Worm (Caenorhabditis elegans) whole organism, mixed stage, embryonic: ENCODE results near the gene ctps-1.

Experiments
- ceh-39 ChIP-seq: fragments of 150-350 bp; optimal IDR thresholded peaks from 2 replicates; lab custom pipeline; 2014; ENCODE audit warnings: missing biosample characterization, missing genetic modification characterization
- flh-1 ChIP-seq: fragments of 200-800 bp; sonication (Bioruptor generic); optimal IDR thresholded peaks from 2 replicates; lab custom pipeline; 2018; ENCODE audit warnings: mild to moderate bottlenecking, missing genetic modification characterization, moderate library complexity, missing compliant biosample characterization
- lsy-2 ChIP-seq: fragments of 150-350 bp; optimal IDR thresholded peaks from 2 replicates; lab custom pipeline; 2014; ENCODE audit warnings: missing biosample characterization, missing genetic modification characterization
- nhr-12 ChIP-seq: fragments of 150-350 bp; optimal IDR thresholded peaks from 2 replicates; lab custom pipeline; 2014; ENCODE audit warnings: missing biosample characterization, missing genetic modification characterization
- nhr-237 ChIP-seq: fragments of 150-350 bp; optimal IDR thresholded peaks from 2 replicates; lab custom pipeline; 2014; ENCODE audit warnings: missing biosample characterization, missing genetic modification characterization

DNA sequence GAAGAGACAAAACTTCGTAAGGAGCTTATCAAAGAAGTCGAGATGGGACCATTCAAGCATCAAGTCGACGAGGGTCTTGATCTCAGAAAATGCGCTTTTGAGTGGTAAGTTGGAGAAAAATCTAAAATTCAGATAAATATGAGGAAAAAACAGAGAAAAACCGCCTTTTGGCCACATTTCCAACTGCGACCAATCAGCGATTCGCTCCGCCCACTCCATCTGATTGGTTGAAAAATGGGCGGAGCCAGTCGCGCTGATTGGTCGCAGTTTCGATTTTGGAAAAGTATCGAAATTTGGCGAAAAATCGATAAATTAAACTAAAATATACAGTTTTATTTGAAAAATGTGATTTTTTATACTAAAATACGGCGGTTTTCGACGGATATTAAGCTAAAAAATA, 17.2 kb downstream of the ctps-1 start:
- TF ChIP-seq nhr-237 (tag; lab: Kevin White, UChicago) (no peak), flh-1 (GFP tag; lab: Kevin White, UChicago) (no peak), nhr-12 (tag; lab: Kevin White, UChicago) (no peak), lsy-2 (no peak), ceh-39 (tag; lab: Kevin White, UChicago) (no peak)
